Fruit fly (Drosophila melanogaster) S2 (cell line): Measurements from ENCODE around the gene CG9426.

Source experiments
- CG8478 ChIP-seq: fragments of >200 bp; optimal IDR thresholded peaks from 2 replicates; lab custom pipeline; 2018
- CTCF ChIP-seq, 2 experiments: fragments of >200 bp; optimal IDR thresholded peaks; 2 replicates each; lab custom pipeline; 2018

Gene CG9426

dm6 chr2L:13195822-13196221 lies 23.9 kb downstream of the CG9426 start:
- no peak for TF ChIP-seq CTCF (optimal IDR thresholded peaks at IDR 0.05; lab: Kevin White, UChicago)
- TF ChIP-seq CG8478 (lab: Kevin White, UChicago), result no peak

dm6 chr2L:13191894-13192293 lies 27.8 kb downstream of the CG9426 start, which contains the start of the genes CG16974 and Edem2:
Gene CG16974, minus strand, starts transcription at chr2L:13191979.
Gene Edem2, plus strand, starts transcription at chr2L:13192201.
- TF ChIP-seq CTCF (optimal IDR thresholded peaks at IDR 0.05; lab: Kevin White, UChicago), result no peak
- no peak for TF ChIP-seq CG8478 (lab: Kevin White, UChicago)

- TF ChIP-seq CG8478 (lab: Kevin White, UChicago), result no peak
- TF ChIP-seq CTCF (optimal IDR thresholded peaks at IDR 0.05; lab: Kevin White, UChicago), result no peak
Measured at dm6 chr2L:13191052-13191678, 28.6 kb downstream of the CG9426 start.

dm6 chr2L:13190534-13190933 lies 29.2 kb downstream of the CG9426 start:
- TF ChIP-seq CTCF (optimal IDR thresholded peaks at IDR 0.05; lab: Kevin White, UChicago) (no peak), CG8478 (lab: Kevin White, UChicago) (no peak)

- TF ChIP-seq CG8478 (lab: Kevin White, UChicago), result no peak
- no peak for TF ChIP-seq CTCF (optimal IDR thresholded peaks at IDR 0.05; lab: Kevin White, UChicago)
Measured at dm6 chr2L:13183150-13183549, 36.6 kb downstream of the CG9426 start, which contains the start of gene Rsph1. Gene Rsph1, plus strand, starts transcription at chr2L:13183450.

- TF ChIP-seq CG8478 (lab: Kevin White, UChicago) (no peak), CTCF (optimal IDR thresholded peaks at IDR 0.05; lab: Kevin White, UChicago) (no peak)
Measured at dm6 chr2L:13182415-13182814, 37.3 kb downstream of the CG9426 start, which contains the start of gene Mgat3. Gene Mgat3, minus strand, starts transcription at chr2L:13182596.

- no peak for TF ChIP-seq CTCF (optimal IDR thresholded peaks at IDR 0.05; lab: Kevin White, UChicago)
Measured at dm6 chr2L:13179095-13179494, 40.6 kb downstream of the CG9426 start, which contains the start of gene Alg7. Gene Alg7, plus strand, starts transcription at chr2L:13179247.

- TF ChIP-seq CTCF (optimal IDR thresholded peaks at IDR 0.05; lab: Kevin White, UChicago) (peak in 1 of 2 experiments; percentile 9), CG8478 (lab: Kevin White, UChicago) (no peak)
Measured at dm6 chr2L:13176701-13177249, 42.9 kb downstream of the CG9426 start, which contains the start of the genes Sfmbt and CG5439. Gene Sfmbt, minus strand, starts transcription at chr2L:13176785. Gene CG5439, plus strand, starts transcription at chr2L:13177150.

- TF ChIP-seq CTCF (optimal IDR thresholded peaks at IDR 0.05; lab: Kevin White, UChicago), result no peak
- no peak for TF ChIP-seq CG8478 (lab: Kevin White, UChicago)
Measured at dm6 chr2L:13176123-13176522, 43.6 kb downstream of the CG9426 start, which contains the start of gene CG43925. Gene CG43925, plus strand, starts transcription at chr2L:13176423.
